Worm (Caenorhabditis elegans) whole organism, late embryonic: ENCODE data around the gene srlf-35.

Source experiments
- T23F11.4 ChIP-seq: fragments of 200-800 bp; sonication (Bioruptor generic); optimal IDR thresholded peaks from 2 replicates; lab custom pipeline; 2018; ENCODE audit warnings: mild to moderate bottlenecking, missing genetic modification characterization, missing compliant biosample characterization
- Y22D7AL.16 ChIP-seq: sonication (generic microtip); optimal IDR thresholded peaks from 2 replicates; lab custom pipeline; 2016; ENCODE audit warnings: missing genetic modification characterization, missing compliant biosample characterization
- ama-1 ChIP-seq: fragments of 150-350 bp; optimal IDR thresholded peaks from 2 replicates; lab custom pipeline; 2014
- ceh-14 ChIP-seq: sonication (generic microtip); optimal IDR thresholded peaks from 2 replicates; lab custom pipeline; 2016; ENCODE audit warnings: missing genotype, missing genetic modification characterization, missing compliant biosample characterization
- ceh-18 ChIP-seq: sonication (generic microtip); optimal IDR thresholded peaks from 2 replicates; lab custom pipeline; 2016; ENCODE audit warnings: missing genetic modification characterization, missing compliant biosample characterization
- ceh-19 ChIP-seq: fragments of 200-800 bp; sonication (Bioruptor generic); optimal IDR thresholded peaks from 2 replicates; lab custom pipeline; 2018; ENCODE audit warnings: mild to moderate bottlenecking, missing genetic modification characterization, missing compliant biosample characterization
- ceh-2 ChIP-seq: sonication (generic microtip); optimal IDR thresholded peaks from 2 replicates; lab custom pipeline; 2016; ENCODE audit warnings: missing genotype, missing genetic modification characterization, missing compliant biosample characterization
- ceh-22 ChIP-seq: sonication (generic microtip); optimal IDR thresholded peaks from 2 replicates; lab custom pipeline; 2017; ENCODE audit warnings: missing biosample characterization, missing genetic modification characterization
- ceh-31 ChIP-seq: sonication (generic microtip); optimal IDR thresholded peaks from 2 replicates; lab custom pipeline; 2016; ENCODE audit warnings: missing genetic modification characterization, missing compliant biosample characterization
- ceh-34 ChIP-seq: sonication (generic microtip); optimal IDR thresholded peaks from 2 replicates; lab custom pipeline; 2016; ENCODE audit warnings: mild to moderate bottlenecking, missing genetic modification characterization, missing compliant biosample characterization
- ceh-45 ChIP-seq: fragments of 200-800 bp; sonication (Bioruptor generic); IDR thresholded peaks from 2 replicates; pipeline ENCODE4 v1.3.6; 2022; ENCODE audit warnings: missing genetic modification reagents, missing genetic modification characterization, missing compliant biosample characterization
- ceh-48 ChIP-seq: sonication (generic microtip); optimal IDR thresholded peaks from 2 replicates; lab custom pipeline; 2016; ENCODE audit warnings: missing genetic modification characterization, inconsistent platforms, missing compliant biosample characterization
- ceh-9 ChIP-seq: sonication (generic microtip); optimal IDR thresholded peaks from 2 replicates; lab custom pipeline; 2016; ENCODE audit warnings: mild to moderate bottlenecking, missing genetic modification characterization, inconsistent platforms, missing compliant biosample characterization
- dve-1 ChIP-seq: sonication (generic microtip); optimal IDR thresholded peaks from 2 replicates; lab custom pipeline; 2017; ENCODE audit warnings: antibody characterized with exemption, mild to moderate bottlenecking, missing genetic modification characterization, missing compliant biosample characterization
- elt-4 ChIP-seq: sonication (generic microtip); optimal IDR thresholded peaks from 2 replicates; lab custom pipeline; 2016; ENCODE audit warnings: missing genetic modification characterization, missing compliant biosample characterization
- ets-4 ChIP-seq: sonication (generic microtip); optimal IDR thresholded peaks from 2 replicates; lab custom pipeline; 2016; ENCODE audit warnings: missing genetic modification characterization, missing compliant biosample characterization
- fax-1 ChIP-seq: sonication (generic microtip); optimal IDR thresholded peaks from 2 replicates; lab custom pipeline; 2016; ENCODE audit warnings: missing genotype, missing genetic modification characterization, missing compliant biosample characterization
- fkh-10 ChIP-seq: fragments of 150-350 bp; optimal IDR thresholded peaks from 2 replicates; lab custom pipeline; 2014; ENCODE audit warnings: missing biosample characterization, missing genetic modification reagents, missing genetic modification characterization
- fkh-6 ChIP-seq: sonication (generic microtip); optimal IDR thresholded peaks from 2 replicates; lab custom pipeline; 2016; ENCODE audit warnings: missing genetic modification characterization, missing compliant biosample characterization
- hlh-15 ChIP-seq: sonication (generic microtip); optimal IDR thresholded peaks from 2 replicates; lab custom pipeline; 2016; ENCODE audit warnings: missing genetic modification characterization, missing compliant biosample characterization
- hlh-30 ChIP-seq: sonication (generic microtip); optimal IDR thresholded peaks from 2 replicates; lab custom pipeline; 2017; ENCODE audit warnings: antibody characterized with exemption, missing genetic modification characterization, missing compliant biosample characterization; ENCODE audit not compliant: insufficient read depth
- hlh-8 ChIP-seq: sonication (generic microtip); optimal IDR thresholded peaks from 2 replicates; lab custom pipeline; 2016; ENCODE audit warnings: missing genotype, missing genetic modification characterization, missing compliant biosample characterization
- lim-6 ChIP-seq: sonication (generic microtip); optimal IDR thresholded peaks from 2 replicates; lab custom pipeline; 2016; ENCODE audit warnings: missing genetic modification characterization, missing compliant biosample characterization
- madf-2 ChIP-seq: sonication (generic microtip); optimal IDR thresholded peaks from 2 replicates; lab custom pipeline; 2017; ENCODE audit warnings: missing genetic modification characterization, missing compliant biosample characterization
- nhr-11 ChIP-seq: fragments of 150-350 bp; optimal IDR thresholded peaks from 2 replicates; lab custom pipeline; 2014; ENCODE audit warnings: missing biosample characterization, missing genetic modification characterization
- nhr-232 ChIP-seq: sonication (generic microtip); optimal IDR thresholded peaks from 2 replicates; lab custom pipeline; 2016; ENCODE audit warnings: missing genetic modification characterization, missing compliant biosample characterization
- pag-3 ChIP-seq: sonication (generic microtip); optimal IDR thresholded peaks from 2 replicates; lab custom pipeline; 2016; ENCODE audit warnings: missing compliant biosample characterization, missing genetic modification characterization, borderline replicate concordance
- pha-2 ChIP-seq: sonication (generic microtip); optimal IDR thresholded peaks from 2 replicates; lab custom pipeline; 2017; ENCODE audit warnings: mild to moderate bottlenecking, missing genetic modification characterization, missing compliant biosample characterization
- pqm-1 ChIP-seq: sonication (generic microtip); optimal IDR thresholded peaks from 2 replicates; lab custom pipeline; 2016; ENCODE audit warnings: missing genetic modification characterization, missing compliant biosample characterization
- sdc-2 ChIP-seq: sonication (generic microtip); optimal IDR thresholded peaks from 2 replicates; lab custom pipeline; 2016; ENCODE audit warnings: missing genotype, missing genetic modification characterization, missing compliant biosample characterization
- sox-4 ChIP-seq: sonication (generic microtip); optimal IDR thresholded peaks from 2 replicates; lab custom pipeline; 2017; ENCODE audit warnings: mild to moderate bottlenecking, missing genetic modification characterization, inconsistent platforms, missing compliant biosample characterization
- ttx-3 ChIP-seq: sonication (generic microtip); optimal IDR thresholded peaks from 2 replicates; lab custom pipeline; 2016; ENCODE audit warnings: missing genetic modification reagents, missing genetic modification characterization, missing compliant biosample characterization
- unc-3 ChIP-seq, 2 experiments: fragments of 200-800 bp in 1 of 2; sonication (Bioruptor generic) in 1 of 2; sonication (generic microtip) in 1 of 2; conservative IDR thresholded peaks in 1 of 2; optimal IDR thresholded peaks in 1 of 2; 2 replicates each; pipeline versions ENCODE4 v1.3.6 to Lab custom; 2016 to 2022; ENCODE audit warnings: missing compliant biosample characterization in 2 of 2, missing genetic modification characterization in 2 of 2, missing genetic modification reagents in 1 of 2
- unc-42 ChIP-seq: sonication (generic microtip); optimal IDR thresholded peaks from 2 replicates; lab custom pipeline; 2016; ENCODE audit warnings: missing genotype, missing genetic modification characterization, missing compliant biosample characterization
- unc-86 ChIP-seq: sonication (generic microtip); optimal IDR thresholded peaks from 2 replicates; lab custom pipeline; 2016; ENCODE audit warnings: missing genetic modification characterization, missing compliant biosample characterization
- ztf-16 ChIP-seq: sonication (generic microtip); optimal IDR thresholded peaks from 2 replicates; lab custom pipeline; 2017; ENCODE audit warnings: missing genetic modification characterization, missing compliant biosample characterization

The srlf-35 gene

ce11 chrV:486684-487083 is 17.1 kb upstream of the srlf-35 start, which contains the start of gene nhr-211:
Gene nhr-211, plus strand, starts transcription at chrV:486984.
- TF ChIP-seq ets-4, result no peak
- no peak for TF ChIP-seq ceh-45 (GFP tag; lab: Robert Waterston, UW)
- no peak for TF ChIP-seq unc-3 (GFP tag; conservative IDR thresholded peaks at IDR 0.05; lab: Robert Waterston, UW)
- no peak for TF ChIP-seq unc-3 (tag; optimal IDR thresholded peaks at IDR 0.05; lab: Kevin White, UChicago)
- TF ChIP-seq pqm-1 (tag; lab: Kevin White, UChicago), result no peak
- no peak for TF ChIP-seq madf-2
- no peak for TF ChIP-seq nhr-11 (tag; lab: Kevin White, UChicago)
- TF ChIP-seq pha-2 (tag; lab: Kevin White, UChicago), result no peak
- TF ChIP-seq ceh-14 (tag; lab: Kevin White, UChicago), result no peak
- TF ChIP-seq T23F11.4, result no peak
- no peak for TF ChIP-seq unc-42 (tag; lab: Kevin White, UChicago)
- TF ChIP-seq ceh-2 (tag; lab: Kevin White, UChicago), result no peak
- TF ChIP-seq hlh-8 (tag; lab: Kevin White, UChicago), result no peak
- no peak for TF ChIP-seq ceh-9 (tag; lab: Kevin White, UChicago)
- no peak for TF ChIP-seq fax-1 (tag; lab: Kevin White, UChicago)

ce11 chrV:487980-488379 is 15.8 kb upstream of the srlf-35 start:
- TF ChIP-seq ceh-34 (tag; lab: Kevin White, UChicago), result no peak
- TF ChIP-seq ceh-2 (tag; lab: Kevin White, UChicago), result no peak
- no peak for TF ChIP-seq ceh-18 (tag; lab: Kevin White, UChicago)
- no peak for TF ChIP-seq elt-4 (tag; lab: Kevin White, UChicago)
- no peak for TF ChIP-seq dve-1
- no peak for TF ChIP-seq nhr-232 (tag; lab: Kevin White, UChicago)
- no peak for TF ChIP-seq lim-6
- TF ChIP-seq ztf-16 (tag; lab: Kevin White, UChicago), result no peak
- TF ChIP-seq ceh-22 (tag; lab: Kevin White, UChicago), result no peak
- no peak for TF ChIP-seq hlh-30
- no peak for TF ChIP-seq hlh-15 (tag; lab: Kevin White, UChicago)
- TF ChIP-seq unc-86 (tag; lab: Kevin White, UChicago), result no peak
- no peak for TF ChIP-seq sdc-2 (tag; lab: Kevin White, UChicago)
- TF ChIP-seq fkh-6, result no peak
- no peak for TF ChIP-seq ttx-3
- no peak for TF ChIP-seq pag-3
- no peak for TF ChIP-seq pha-2 (tag; lab: Kevin White, UChicago)
- TF ChIP-seq ceh-48 (tag; lab: Kevin White, UChicago), result no peak
- TF ChIP-seq ama-1 (lab: Kevin White, UChicago), result no peak

DNA sequence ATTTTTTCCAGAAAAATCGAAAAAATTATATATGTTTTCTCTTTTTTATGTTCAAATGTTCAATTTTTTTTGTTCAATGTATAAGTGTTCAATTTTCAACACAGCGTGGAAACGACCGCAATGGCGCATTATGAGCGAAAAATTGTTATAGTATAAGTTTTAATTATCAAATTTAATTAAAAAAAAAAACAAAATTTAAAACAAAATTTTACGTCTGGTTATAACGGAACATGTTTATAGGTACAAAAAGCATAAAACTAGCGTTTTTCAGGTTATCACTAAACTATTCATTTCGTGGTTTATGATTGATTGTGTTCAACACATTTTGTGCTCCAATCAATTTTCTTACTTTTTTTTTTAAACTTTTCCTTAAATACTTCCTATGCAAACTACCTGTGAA is 14.5 kb upstream of the srlf-35 start, which contains the start of gene nhr-106:
nhr-106 (plus strand) TSS at position 301 of the 400 bp plus-strand sequence.
- TF ChIP-seq dve-1 (no peak), sox-4 (no peak), Y22D7AL.16 (tag; lab: Kevin White, UChicago) (no peak), ceh-19 (GFP tag; lab: Kevin White, UChicago) (no peak), hlh-8 (tag; lab: Kevin White, UChicago) (no peak), fkh-10 (GFP tag; lab: Kevin White, UChicago) (no peak), ceh-31 (tag; lab: Kevin White, UChicago) (no peak), fkh-6 (no peak), ceh-9 (tag; lab: Kevin White, UChicago) (no peak)
- TF ChIP-seq, all 69 proteins: peak for 0

DNA sequence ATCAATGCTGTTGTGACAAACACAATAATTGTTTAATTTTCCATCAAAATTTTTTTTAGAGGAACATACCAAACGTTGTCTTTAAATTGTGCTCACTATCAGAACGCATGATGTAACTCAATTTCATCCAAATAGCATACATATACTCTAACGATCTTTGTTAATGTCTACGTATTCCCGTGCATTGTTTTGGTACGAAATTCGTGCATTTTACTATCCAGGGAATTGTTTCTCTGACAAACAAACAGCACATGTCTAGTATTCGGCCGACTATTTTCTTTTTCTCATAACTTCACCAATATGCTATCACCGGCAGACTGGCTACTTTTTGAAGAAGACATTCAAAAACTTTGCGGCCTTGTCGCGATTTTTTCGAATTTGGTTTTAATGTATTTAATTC is 12.4 kb upstream of the srlf-35 start, which contains the start of gene str-196:
str-196 (plus strand) TSS at position 301 of the 400 bp plus-strand sequence.
- TF ChIP-seq ceh-14 (tag; lab: Kevin White, UChicago) (no peak), ceh-22 (tag; lab: Kevin White, UChicago) (no peak), ceh-45 (GFP tag; lab: Robert Waterston, UW) (no peak)
